Worm (Caenorhabditis elegans) whole organism, L1 larva: Measurements from ENCODE around the gene K07D4.2.

ENCODE experiments used
- C34B4.2 ChIP-seq: sonication (generic microtip); optimal IDR thresholded peaks from 2 replicates; lab custom pipeline; 2017; ENCODE audit warnings: mild to moderate bottlenecking, missing genetic modification characterization, missing compliant biosample characterization
- Y116A8C.19 ChIP-seq: sonication (generic microtip); optimal IDR thresholded peaks from 2 replicates; lab custom pipeline; 2016; ENCODE audit warnings: missing compliant biosample characterization, missing genetic modification characterization, borderline replicate concordance
- aha-1 ChIP-seq: fragments of 150-350 bp; optimal IDR thresholded peaks from 2 replicates; lab custom pipeline; 2014; ENCODE audit warnings: missing biosample characterization, missing genetic modification characterization
- aly-2 ChIP-seq: fragments of 150-350 bp; optimal IDR thresholded peaks from 2 replicates; lab custom pipeline; 2014; ENCODE audit warnings: missing biosample characterization, missing genetic modification characterization
- ama-1 ChIP-seq: fragments of 150-350 bp; optimal IDR thresholded peaks from 2 replicates; lab custom pipeline; 2014
- blmp-1 ChIP-seq: fragments of 150-350 bp; optimal IDR thresholded peaks from 2 replicates; lab custom pipeline; 2014; ENCODE audit warnings: missing biosample characterization, missing genetic modification characterization
- ceh-63 ChIP-seq: fragments of 200-800 bp; sonication (Bioruptor generic); optimal IDR thresholded peaks from 2 replicates; lab custom pipeline; 2018; ENCODE audit warnings: mild to moderate bottlenecking, missing genetic modification characterization, missing compliant biosample characterization
- ceh-8 ChIP-seq: fragments of 200-800 bp; sonication (Bioruptor generic); optimal IDR thresholded peaks from 2 replicates; lab custom pipeline; 2018; ENCODE audit warnings: mild to moderate bottlenecking, missing genetic modification characterization, moderate library complexity, missing compliant biosample characterization
- ceh-82 ChIP-seq, 3 experiments: fragments of 150-350 bp in 1 of 3; sonication (generic microtip) in 2 of 3; optimal IDR thresholded peaks; 2 replicates each; lab custom pipeline; 2014 to 2017; ENCODE audit warnings: missing biosample characterization in 3 of 3, missing genetic modification characterization in 3 of 3
- ceh-88 ChIP-seq: fragments of 200-800 bp; sonication (Bioruptor generic); IDR thresholded peaks from 2 replicates; pipeline ENCODE4 v1.3.6; 2022; ENCODE audit warnings: missing genetic modification characterization, missing compliant biosample characterization
- ceh-90 ChIP-seq: sonication (generic microtip); optimal IDR thresholded peaks from 2 replicates; lab custom pipeline; 2016; ENCODE audit warnings: missing genetic modification characterization, missing compliant biosample characterization
- dpl-1 ChIP-seq, 3 experiments: fragments of 150-350 bp in 2 of 3; sonication (generic microtip) in 1 of 3; optimal IDR thresholded peaks; 2 replicates each; lab custom pipeline; 2014 to 2017; ENCODE audit warnings: missing biosample characterization in 3 of 3, missing genetic modification characterization in 3 of 3, missing genetic modification reagents in 3 of 3
- dsc-1 ChIP-seq: sonication (generic microtip); optimal IDR thresholded peaks from 2 replicates; lab custom pipeline; 2016; ENCODE audit warnings: mild to moderate bottlenecking, missing genetic modification characterization, missing compliant biosample characterization
- efl-1 ChIP-seq, 4 experiments: fragments of 150-350 bp; optimal IDR thresholded peaks in 3 of 4; peaks in 1 of 4; 1 replicate in 1 of 4; 2 replicates in 3 of 4; lab custom pipeline; 2014; ENCODE audit warnings: missing biosample characterization in 2 of 4, missing genetic modification characterization in 2 of 4, missing genetic modification reagents in 2 of 4
- egl-13 ChIP-seq: sonication (generic microtip); optimal IDR thresholded peaks from 2 replicates; lab custom pipeline; 2016; ENCODE audit warnings: missing genotype, missing genetic modification reagents, missing genetic modification characterization, missing compliant biosample characterization
- elt-2 ChIP-seq: sonication (generic microtip); optimal IDR thresholded peaks from 2 replicates; lab custom pipeline; 2016; ENCODE audit warnings: missing genetic modification characterization, mild to moderate bottlenecking, inconsistent platforms, missing compliant biosample characterization, missing genetic modification reagents
- elt-3 ChIP-seq, 6 experiments: fragments of 150-350 bp in 1 of 6; sonication (generic microtip); optimal IDR thresholded peaks; 2 replicates each; lab custom pipeline; 2017 to 2018; ENCODE audit warnings: missing biosample characterization in 6 of 6, missing genetic modification characterization in 6 of 6, inconsistent platforms in 1 of 6
- ets-5 ChIP-seq: fragments of 200-800 bp; sonication (Bioruptor generic); IDR thresholded peaks from 2 replicates; pipeline ENCODE4 v1.3.6; 2022; ENCODE audit warnings: missing genetic modification characterization, missing compliant biosample characterization
- fkh-10 ChIP-seq: sonication (generic microtip); optimal IDR thresholded peaks from 2 replicates; lab custom pipeline; 2017; ENCODE audit warnings: missing biosample characterization, missing genetic modification reagents, missing genetic modification characterization
- fkh-4 ChIP-seq: sonication (generic microtip); optimal IDR thresholded peaks from 2 replicates; lab custom pipeline; 2016; ENCODE audit warnings: missing compliant biosample characterization, missing genetic modification characterization, borderline replicate concordance
- hlh-17 ChIP-seq: fragments of 200-800 bp; sonication (Bioruptor generic); optimal IDR thresholded peaks from 2 replicates; lab custom pipeline; 2018; ENCODE audit warnings: missing genetic modification characterization, mild to moderate bottlenecking, missing compliant biosample characterization, moderate library complexity, borderline replicate concordance
- hlh-4 ChIP-seq: sonication (generic microtip); optimal IDR thresholded peaks from 2 replicates; lab custom pipeline; 2016; ENCODE audit warnings: mild to moderate bottlenecking, missing genetic modification characterization, missing compliant biosample characterization
- hpl-2 ChIP-seq: fragments of 150-350 bp; optimal IDR thresholded peaks from 2 replicates; lab custom pipeline; 2014; ENCODE audit warnings: missing biosample characterization, missing genetic modification reagents, missing genetic modification characterization
- irx-1 ChIP-seq: sonication (generic microtip); optimal IDR thresholded peaks from 2 replicates; lab custom pipeline; 2016; ENCODE audit warnings: missing genetic modification characterization, missing compliant biosample characterization
- isw-1 ChIP-seq: fragments of 200-800 bp; sonication (Bioruptor generic); IDR thresholded peaks from 2 replicates; pipeline ENCODE4 v1.3.6; 2022; ENCODE audit warnings: missing genetic modification characterization, missing compliant biosample characterization
- jun-1 ChIP-seq: fragments of 150-350 bp; optimal IDR thresholded peaks from 2 replicates; lab custom pipeline; 2014; ENCODE audit warnings: missing biosample characterization, missing genetic modification reagents, missing genetic modification characterization
- lin-13 ChIP-seq: fragments of 150-350 bp; optimal IDR thresholded peaks from 2 replicates; lab custom pipeline; 2014; ENCODE audit warnings: missing biosample characterization, missing genetic modification reagents, missing genetic modification characterization
- lin-35 ChIP-seq, 2 experiments: fragments of 150-350 bp; optimal IDR thresholded peaks; 2 replicates each; lab custom pipeline; 2014; ENCODE audit warnings: missing biosample characterization in 2 of 2, missing genetic modification characterization in 2 of 2, missing genetic modification reagents in 2 of 2
- lsy-2 ChIP-seq, 2 experiments: fragments of 150-350 bp; optimal IDR thresholded peaks; 2 replicates each; lab custom pipeline; 2014; ENCODE audit warnings: missing biosample characterization in 2 of 2, missing genetic modification characterization in 2 of 2
- mab-9 ChIP-seq: fragments of 200-800 bp; sonication (Bioruptor generic); IDR thresholded peaks from 2 replicates; pipeline ENCODE4 v1.3.6; 2022; ENCODE audit warnings: missing genetic modification reagents, missing genetic modification characterization, missing compliant biosample characterization
- mdl-1 ChIP-seq, 2 experiments: fragments of 150-350 bp; optimal IDR thresholded peaks; 2 replicates each; lab custom pipeline; 2014 to 2017; ENCODE audit warnings: missing biosample characterization in 2 of 2, missing genetic modification characterization in 2 of 2, inconsistent platforms in 1 of 2
- mef-2 ChIP-seq: fragments of 150-350 bp; optimal IDR thresholded peaks from 2 replicates; lab custom pipeline; 2014; ENCODE audit warnings: missing biosample characterization, missing genetic modification characterization
- nhr-11 ChIP-seq: fragments of 150-350 bp; optimal IDR thresholded peaks from 2 replicates; lab custom pipeline; 2014; ENCODE audit warnings: missing biosample characterization, missing genetic modification characterization
- nhr-12 ChIP-seq: sonication (generic microtip); optimal IDR thresholded peaks from 2 replicates; lab custom pipeline; 2017; ENCODE audit warnings: missing biosample characterization, missing genetic modification characterization
- nhr-47 ChIP-seq: sonication (generic microtip); optimal IDR thresholded peaks from 2 replicates; lab custom pipeline; 2016; ENCODE audit warnings: mild to moderate bottlenecking, missing genetic modification characterization, moderate library complexity, missing compliant biosample characterization
- nhr-71 ChIP-seq: sonication (generic microtip); optimal IDR thresholded peaks from 2 replicates; lab custom pipeline; 2016; ENCODE audit warnings: mild to moderate bottlenecking, missing genetic modification characterization, moderate library complexity, missing compliant biosample characterization
- nhr-84 ChIP-seq: sonication (generic microtip); optimal IDR thresholded peaks from 2 replicates; lab custom pipeline; 2017; ENCODE audit warnings: missing biosample characterization, missing genetic modification characterization
- nhr-85 ChIP-seq: sonication (generic microtip); peaks from one replicate; lab custom pipeline; 2016; ENCODE audit warnings: missing genetic modification characterization, inconsistent platforms, missing compliant biosample characterization
- pqm-1 ChIP-seq: sonication (generic microtip); optimal IDR thresholded peaks from 3 replicates; lab custom pipeline; 2017; ENCODE audit warnings: missing biosample characterization, missing genetic modification characterization
- rnt-1 ChIP-seq: sonication (generic microtip); optimal IDR thresholded peaks from 2 replicates; lab custom pipeline; 2016; ENCODE audit warnings: mild to moderate bottlenecking, missing genetic modification characterization, moderate library complexity, missing compliant biosample characterization
- snpc-4 ChIP-seq: fragments of 150-350 bp; optimal IDR thresholded peaks from 2 replicates; lab custom pipeline; 2014; ENCODE audit warnings: missing biosample characterization, missing genetic modification characterization
- snu-23 ChIP-seq: sonication (generic microtip); optimal IDR thresholded peaks from 2 replicates; lab custom pipeline; 2016; ENCODE audit warnings: missing genetic modification characterization, missing compliant biosample characterization
- sox-4 ChIP-seq: sonication (generic microtip); optimal IDR thresholded peaks from 2 replicates; lab custom pipeline; 2016; ENCODE audit warnings: missing genetic modification characterization, missing compliant biosample characterization
- sup-37 ChIP-seq: fragments of 200-800 bp; sonication (Bioruptor generic); optimal IDR thresholded peaks from 2 replicates; lab custom pipeline; 2018; ENCODE audit warnings: mild to moderate bottlenecking, missing genetic modification characterization, missing compliant biosample characterization
- tbx-2 ChIP-seq: sonication (generic microtip); optimal IDR thresholded peaks from 2 replicates; lab custom pipeline; 2016; ENCODE audit warnings: missing genetic modification characterization, missing compliant biosample characterization
- tlp-1 ChIP-seq: fragments of 150-350 bp; optimal IDR thresholded peaks from 2 replicates; lab custom pipeline; 2014; ENCODE audit warnings: missing biosample characterization, missing genetic modification characterization
- unc-30 ChIP-seq: sonication (generic microtip); optimal IDR thresholded peaks from 2 replicates; lab custom pipeline; 2017; ENCODE audit warnings: missing biosample characterization, missing genetic modification characterization
- unc-62 ChIP-seq: fragments of 150-350 bp; optimal IDR thresholded peaks from 2 replicates; lab custom pipeline; 2014; ENCODE audit warnings: missing biosample characterization, missing genetic modification reagents, missing genetic modification characterization
- unc-86 ChIP-seq: sonication (generic microtip); optimal IDR thresholded peaks from 2 replicates; lab custom pipeline; 2016; ENCODE audit warnings: missing genetic modification characterization, missing compliant biosample characterization
- vab-15 ChIP-seq: sonication (generic microtip); optimal IDR thresholded peaks from 2 replicates; lab custom pipeline; 2017; ENCODE audit warnings: missing genotype, mild to moderate bottlenecking, missing genetic modification characterization, missing compliant biosample characterization
- zip-4 ChIP-seq: fragments of 200-800 bp; sonication (Bioruptor generic); optimal IDR thresholded peaks from 2 replicates; lab custom pipeline; 2018; ENCODE audit warnings: mild to moderate bottlenecking, missing genetic modification characterization, moderate library complexity, missing compliant biosample characterization
- ztf-11 ChIP-seq, 2 experiments: sonication (generic microtip); optimal IDR thresholded peaks; 2 replicates each; lab custom pipeline; 2016 to 2017; ENCODE audit warnings: missing genetic modification characterization in 2 of 2, missing biosample characterization in 1 of 2, missing compliant biosample characterization in 1 of 2
- ztf-4 ChIP-seq: fragments of 150-350 bp; optimal IDR thresholded peaks from 2 replicates; lab custom pipeline; 2014; ENCODE audit warnings: missing biosample characterization, missing genetic modification characterization

K07D4.2 gene

DNA sequence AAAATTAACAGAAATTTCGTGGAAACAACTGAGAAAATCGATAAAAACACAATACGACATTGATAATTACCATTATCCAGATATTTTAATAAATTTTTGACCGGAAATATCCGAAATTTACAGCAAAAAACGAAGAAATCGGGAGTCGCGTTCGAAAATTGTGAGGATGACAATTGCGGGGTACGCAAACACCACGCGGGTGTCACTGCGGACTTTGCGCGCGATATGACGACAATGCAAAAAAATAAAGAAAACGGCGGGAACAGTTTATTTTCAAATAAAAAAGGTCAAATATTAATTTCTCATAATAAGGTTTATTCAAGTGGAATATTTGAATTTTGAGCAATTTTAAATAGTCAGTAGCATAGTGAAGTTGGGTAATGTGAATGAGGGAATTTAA is 947 bp downstream of the K07D4.2 start, which contains the start of gene rpn-11:
Gene rpn-11, minus strand, starts transcription at position 198 of the 400 bp plus-strand sequence.
- peak; percentile 26 for TF ChIP-seq mef-2 (tag; lab: Kevin White, UChicago)
- TF ChIP-seq rnt-1 (tag; lab: Kevin White, UChicago) = peak; percentile 94
- peak; percentile 82 for TF ChIP-seq ceh-8 (GFP tag; lab: Kevin White, UChicago)
- peak; percentile 91 for TF ChIP-seq tbx-2
- TF ChIP-seq hlh-17 (GFP tag; lab: Kevin White, UChicago) = no peak
- TF ChIP-seq ztf-4 (tag; lab: Kevin White, UChicago) = peak; percentile 62
- peak; percentile 78 for TF ChIP-seq sox-4 (tag; lab: Kevin White, UChicago)
- no peak for TF ChIP-seq nhr-12
- peak; percentile 98 for TF ChIP-seq lin-35 (GFP tag; optimal IDR thresholded peaks at IDR 0.05; lab: Kevin White, UChicago)
- TF ChIP-seq nhr-84 (tag; lab: Kevin White, UChicago) = no peak
- peak; percentile 98 to 99 for TF ChIP-seq efl-1 (optimal IDR thresholded peaks at IDR 0.05; lab: Kevin White, UChicago)
- TF ChIP-seq efl-1 (GFP tag; optimal IDR thresholded peaks at IDR 0.05 in 1 of 2; lab: Kevin White, UChicago) = peak; percentile 97 to 100
- TF ChIP-seq egl-13 (tag; lab: Kevin White, UChicago) = peak; percentile 89
- TF ChIP-seq nhr-11 (tag; lab: Kevin White, UChicago) = peak; percentile 52
- no peak for TF ChIP-seq unc-62 (GFP tag; lab: Kevin White, UChicago)
- TF ChIP-seq jun-1 (tag; lab: Kevin White, UChicago) = peak; percentile 71
- TF ChIP-seq ceh-90 = peak; percentile 8
- TF ChIP-seq lin-13 (GFP tag; lab: Kevin White, UChicago) = peak; percentile 65
- TF ChIP-seq ceh-82 (tag; optimal IDR thresholded peaks at IDR 0.05; lab: Kevin White, UChicago) = peak; percentile 79 to 92 (median 87)
- peak; percentile 89 for TF ChIP-seq isw-1
- no peak for TF ChIP-seq hlh-4 (tag; lab: Kevin White, UChicago)
- peak; percentile 64 for TF ChIP-seq fkh-4 (tag; lab: Kevin White, UChicago)
- peak; percentile 22 for TF ChIP-seq aly-2
- peak in 2 of 6 experiments; percentile 62 to 67 for TF ChIP-seq elt-3 (tag; optimal IDR thresholded peaks at IDR 0.05; lab: Kevin White, UChicago)
- TF ChIP-seq sup-37 (GFP tag; lab: Kevin White, UChicago) = peak; percentile 31
- TF ChIP-seq snpc-4 = peak; percentile 47
- peak; percentile 94 to 95 for TF ChIP-seq lsy-2 (tag; optimal IDR thresholded peaks at IDR 0.05; lab: Kevin White, UChicago)
- peak; percentile 64; the same call in 1 of the 2 replicates for TF ChIP-seq ceh-88
- peak; percentile 18 for TF ChIP-seq unc-30 (tag; lab: Kevin White, UChicago)
- TF ChIP-seq zip-4 = peak; percentile 65
- peak; percentile 96 to 97 (median 97) for TF ChIP-seq dpl-1 (GFP tag; optimal IDR thresholded peaks at IDR 0.05; lab: Kevin White, UChicago)
- TF ChIP-seq pqm-1 (tag; lab: Kevin White, UChicago) = no peak
- peak; percentile 50 for TF ChIP-seq blmp-1 (tag; lab: Kevin White, UChicago)
- peak; percentile 90 for TF ChIP-seq snu-23 (GFP tag; lab: Kevin White, UChicago)
- peak; percentile 75 for TF ChIP-seq mab-9
- TF ChIP-seq nhr-85 = peak; percentile 92
- TF ChIP-seq mdl-1 (tag; optimal IDR thresholded peaks at IDR 0.05; lab: Kevin White, UChicago) = peak; percentile 52 to 75
- TF ChIP-seq nhr-71 (tag; lab: Kevin White, UChicago) = peak; percentile 94
- peak; percentile 86 for TF ChIP-seq unc-86 (tag; lab: Kevin White, UChicago)
- TF ChIP-seq nhr-47 (tag; lab: Kevin White, UChicago) = peak; percentile 94
- peak; percentile 80 for TF ChIP-seq elt-2 (tag; lab: Kevin White, UChicago)
- TF ChIP-seq hpl-2 (GFP tag; lab: Kevin White, UChicago) = peak; percentile 40
- no peak for TF ChIP-seq ets-5
- no peak for TF ChIP-seq ceh-63 (GFP tag; lab: Kevin White, UChicago)
- peak; percentile 12 for TF ChIP-seq vab-15 (tag; lab: Kevin White, UChicago)
- TF ChIP-seq fkh-10 (GFP tag; lab: Kevin White, UChicago) = peak; percentile 85
- peak in 1 of 2 experiments; percentile 76 for TF ChIP-seq ztf-11 (tag; optimal IDR thresholded peaks at IDR 0.05; lab: Kevin White, UChicago)
- TF ChIP-seq irx-1 (tag; lab: Kevin White, UChicago) = peak; percentile 75
- TF ChIP-seq aha-1 (tag; lab: Kevin White, UChicago) = no peak
- TF ChIP-seq ama-1 (lab: Kevin White, UChicago) = no peak
- TF ChIP-seq Y116A8C.19 (tag; lab: Kevin White, UChicago) = peak; percentile 13
- TF ChIP-seq C34B4.2 (tag; lab: Kevin White, UChicago) = no peak
- no peak for TF ChIP-seq tlp-1 (tag; lab: Kevin White, UChicago)
- peak; percentile 88 for TF ChIP-seq dsc-1 (tag; lab: Kevin White, UChicago)
